Fruit fly (Drosophila melanogaster) whole organism, embryonic: ENCODE data around the gene TTLL6B.

Experiments used
- Blimp-1 ChIP-seq: fragments of 200-800 bp; sonication (Bioruptor generic); optimal IDR thresholded peaks from 3 replicates; lab custom pipeline; 2018; ENCODE audit warnings: missing biosample characterization, missing genetic modification characterization, mild to moderate bottlenecking, moderate library complexity, missing genetic modification reagents
- BtbVII ChIP-seq: fragments of 200-800 bp; sonication (Bioruptor generic); optimal IDR thresholded peaks from 3 replicates; lab custom pipeline; 2017; ENCODE audit warnings: missing biosample characterization, mild to moderate bottlenecking, missing genetic modification characterization
- CG1024 ChIP-seq: fragments of 200-800 bp; sonication (Bioruptor generic); IDR thresholded peaks from 2 replicates; pipeline ENCODE4 v1.3.6; 2022; ENCODE audit warnings: missing biosample characterization, missing genetic modification characterization
- CG12236 ChIP-seq: fragments of 200-800 bp; sonication (Bioruptor generic); optimal IDR thresholded peaks from 2 replicates; lab custom pipeline; 2016; ENCODE audit warnings: missing biosample characterization, missing genetic modification characterization
- CG12769 ChIP-seq: fragments of 200-800 bp; sonication (Bioruptor generic); optimal IDR thresholded peaks from 2 replicates; lab custom pipeline; 2019; ENCODE audit warnings: missing biosample characterization, mild to moderate bottlenecking, missing genetic modification characterization, moderate library complexity
- CG13287 ChIP-seq: fragments of 200-800 bp; sonication (Bioruptor generic); IDR thresholded peaks from 2 replicates; pipeline ENCODE4 v1.3.6; 2022; ENCODE audit warnings: missing biosample characterization, missing genetic modification characterization; ENCODE audit not compliant: partially characterized antibody
- CG13424 ChIP-seq: fragments of 200-800 bp; sonication (Bioruptor generic); optimal IDR thresholded peaks from 2 replicates; lab custom pipeline; 2019; ENCODE audit warnings: missing biosample characterization, mild to moderate bottlenecking, missing genetic modification characterization, moderate library complexity
- CG13624 ChIP-seq: fragments of 200-800 bp; sonication (Bioruptor generic); optimal IDR thresholded peaks from 2 replicates; lab custom pipeline; 2016; ENCODE audit warnings: missing biosample characterization, missing genetic modification characterization
- CG15269 ChIP-seq: fragments of 200-800 bp; sonication (Bioruptor generic); optimal IDR thresholded peaks from 2 replicates; lab custom pipeline; 2018; ENCODE audit warnings: missing biosample characterization, mild to moderate bottlenecking, missing genetic modification characterization, moderate library complexity
- CG15479 ChIP-seq: fragments of 200-800 bp; sonication (Bioruptor generic); optimal IDR thresholded peaks from 3 replicates; lab custom pipeline; 2019; ENCODE audit warnings: missing biosample characterization, mild to moderate bottlenecking, missing genetic modification characterization, moderate library complexity
- CG15601 ChIP-seq: fragments of 200-800 bp; sonication (Bioruptor generic); optimal IDR thresholded peaks from 3 replicates; lab custom pipeline; 2019; ENCODE audit warnings: missing biosample characterization, mild to moderate bottlenecking, missing genetic modification characterization, moderate library complexity
- CG1832 ChIP-seq: fragments of 200-800 bp; sonication (Bioruptor generic); optimal IDR thresholded peaks from 2 replicates; lab custom pipeline; 2017; ENCODE audit warnings: missing biosample characterization, mild to moderate bottlenecking, missing genetic modification characterization, inconsistent platforms
- CG30403 ChIP-seq: fragments of 200-800 bp; sonication (Bioruptor generic); optimal IDR thresholded peaks from 3 replicates; lab custom pipeline; 2016; ENCODE audit warnings: missing biosample characterization, missing genetic modification characterization
- CG3065 ChIP-seq: fragments of 200-800 bp; sonication (Bioruptor generic); optimal IDR thresholded peaks from 2 replicates; lab custom pipeline; 2016; ENCODE audit warnings: missing biosample characterization, missing genetic modification characterization
- CG6254 ChIP-seq: fragments of 200-800 bp; sonication (Bioruptor generic); optimal IDR thresholded peaks from 3 replicates; lab custom pipeline; 2017; ENCODE audit warnings: mild to moderate bottlenecking, missing biosample characterization, missing genetic modification reagents, missing genetic modification characterization
- CG7745 ChIP-seq: fragments of 200-800 bp; sonication (Bioruptor generic); optimal IDR thresholded peaks from 2 replicates; lab custom pipeline; 2018; ENCODE audit warnings: missing biosample characterization, mild to moderate bottlenecking, missing genetic modification characterization, moderate library complexity
- CG8089 ChIP-seq: fragments of 200-800 bp; sonication (Bioruptor generic); optimal IDR thresholded peaks from 3 replicates; lab custom pipeline; 2016; ENCODE audit warnings: missing biosample characterization, missing genetic modification characterization
- Dip3 ChIP-seq: fragments of 200-800 bp; sonication (Bioruptor generic); optimal IDR thresholded peaks from 3 replicates; lab custom pipeline; 2016; ENCODE audit warnings: missing biosample characterization, missing genetic modification characterization
- Dp ChIP-seq: fragments of 200-800 bp; sonication (Bioruptor generic); optimal IDR thresholded peaks from 2 replicates; lab custom pipeline; 2018; ENCODE audit warnings: missing biosample characterization, mild to moderate bottlenecking, missing genetic modification characterization, moderate library complexity
- HLHmδ ChIP-seq: fragments of 200-800 bp; sonication (Bioruptor generic); optimal IDR thresholded peaks from 2 replicates; lab custom pipeline; 2018; ENCODE audit warnings: missing biosample characterization, mild to moderate bottlenecking, missing genetic modification characterization, moderate library complexity
- Hr78 ChIP-seq, 2 experiments: fragments of 200-800 bp in 1 of 2; fragments of >200 bp in 1 of 2; sonication (Bioruptor generic) in 1 of 2; optimal IDR thresholded peaks; 2 replicates each; lab custom pipeline; 2017 to 2019; ENCODE audit warnings: missing biosample characterization in 2 of 2, missing genetic modification characterization in 2 of 2, mild to moderate bottlenecking in 1 of 2, moderate library complexity in 1 of 2
- Meics ChIP-seq: fragments of 200-800 bp; sonication (Bioruptor generic); optimal IDR thresholded peaks from 2 replicates; lab custom pipeline; 2017; ENCODE audit warnings: missing biosample characterization, mild to moderate bottlenecking, missing genetic modification characterization
- Mes4 ChIP-seq: fragments of 200-800 bp; sonication (Bioruptor generic); optimal IDR thresholded peaks from 2 replicates; lab custom pipeline; 2016; ENCODE audit warnings: missing biosample characterization, missing genetic modification characterization
- Ptx1 ChIP-seq: fragments of 200-800 bp; sonication (Bioruptor generic); IDR thresholded peaks from 2 replicates; pipeline ENCODE4 v1.3.6; 2022; ENCODE audit warnings: missing biosample characterization, missing genetic modification characterization
- Rx ChIP-seq: fragments of 200-800 bp; sonication (Bioruptor generic); IDR thresholded peaks from 2 replicates; pipeline ENCODE4 v1.3.6; 2022; ENCODE audit warnings: missing biosample characterization, missing genetic modification characterization
- Six4 ChIP-seq: fragments of 200-800 bp; sonication (Bioruptor generic); optimal IDR thresholded peaks from 2 replicates; lab custom pipeline; 2016; ENCODE audit warnings: missing biosample characterization, missing genetic modification characterization
- Usf ChIP-seq: fragments of 200-800 bp; sonication (Bioruptor generic); optimal IDR thresholded peaks from 2 replicates; lab custom pipeline; 2017; ENCODE audit warnings: missing genotype, missing biosample characterization, missing genetic modification characterization
- az2 ChIP-seq: fragments of 200-800 bp; sonication (Bioruptor generic); optimal IDR thresholded peaks from 3 replicates; lab custom pipeline; 2016; ENCODE audit warnings: missing biosample characterization, missing genetic modification characterization
- bowl ChIP-seq: fragments of 200-800 bp; sonication (Bioruptor generic); IDR thresholded peaks from 2 replicates; pipeline ENCODE4 v1.3.6; 2022; ENCODE audit warnings: missing biosample characterization, missing genetic modification characterization
- crp ChIP-seq, 2 experiments: fragments of 200-800 bp; sonication (Bioruptor generic); optimal IDR thresholded peaks; 2 replicates in 1 of 2; 3 replicates in 1 of 2; lab custom pipeline; 2017; ENCODE audit warnings: missing biosample characterization in 2 of 2, missing genetic modification characterization in 2 of 2, mild to moderate bottlenecking in 1 of 2, moderate library complexity in 1 of 2
- cwo ChIP-seq: fragments of 200-800 bp; sonication (Bioruptor generic); optimal IDR thresholded peaks from 3 replicates; lab custom pipeline; 2017; ENCODE audit warnings: missing biosample characterization, missing genetic modification characterization, mild to moderate bottlenecking, moderate library complexity, missing genetic modification reagents
- da ChIP-seq: fragments of 200-800 bp; sonication (Bioruptor generic); optimal IDR thresholded peaks from 2 replicates; lab custom pipeline; 2016; ENCODE audit warnings: missing biosample characterization, missing genetic modification characterization
- dm ChIP-seq: fragments of 200-800 bp; sonication (Bioruptor generic); optimal IDR thresholded peaks from 3 replicates; lab custom pipeline; 2016; ENCODE audit warnings: missing biosample characterization, missing genetic modification characterization
- dpn ChIP-seq, 2 experiments: fragments of 200-800 bp; sonication (Bioruptor generic); optimal IDR thresholded peaks; 3 replicates each; lab custom pipeline; 2016; ENCODE audit warnings: missing biosample characterization in 2 of 2, missing genetic modification characterization in 2 of 2
- emc ChIP-seq: fragments of 200-800 bp; sonication (Bioruptor generic); optimal IDR thresholded peaks from 2 replicates; lab custom pipeline; 2016; ENCODE audit warnings: missing biosample characterization, missing genetic modification characterization
- exex ChIP-seq: fragments of 200-800 bp; sonication (Bioruptor generic); optimal IDR thresholded peaks from 4 replicates; lab custom pipeline; 2018; ENCODE audit warnings: missing biosample characterization, mild to moderate bottlenecking, missing genetic modification characterization, moderate library complexity
- fu2 ChIP-seq: fragments of 200-800 bp; sonication (Bioruptor generic); optimal IDR thresholded peaks from 2 replicates; lab custom pipeline; 2016; ENCODE audit warnings: missing biosample characterization, missing genetic modification characterization
- hkb ChIP-seq, 2 experiments: fragments of 200-800 bp in 1 of 2; fragments of >200 bp in 1 of 2; sonication (Bioruptor generic) in 1 of 2; IDR thresholded peaks in 1 of 2; optimal IDR thresholded peaks in 1 of 2; 2 replicates each; pipeline versions ENCODE4 v1.3.6 to Lab custom; 2017 to 2022; ENCODE audit warnings: missing biosample characterization in 1 of 2, missing genetic modification characterization in 1 of 2
- hth ChIP-seq: fragments of >200 bp; optimal IDR thresholded peaks from 2 replicates; lab custom pipeline; 2017; ENCODE audit warnings: inconsistent platforms
- maf-S ChIP-seq: fragments of 200-800 bp; sonication (Bioruptor generic); optimal IDR thresholded peaks from 2 replicates; lab custom pipeline; 2016; ENCODE audit warnings: missing biosample characterization, missing genetic modification characterization
- onecut ChIP-seq: fragments of 200-800 bp; sonication (Bioruptor generic); IDR thresholded peaks from 2 replicates; pipeline ENCODE4 v1.3.6; 2022; ENCODE audit warnings: missing biosample characterization, missing genetic modification characterization
- otp ChIP-seq: fragments of 200-800 bp; sonication (Bioruptor generic); IDR thresholded peaks from 3 replicates; pipeline ENCODE4, ENCODE4 v1.3.6; 2022; ENCODE audit warnings: missing biosample characterization, missing genetic modification characterization
- ranshi ChIP-seq: fragments of 200-800 bp; sonication (Bioruptor generic); IDR thresholded peaks from 2 replicates; pipeline ENCODE4 v1.3.6; 2022; ENCODE audit warnings: missing biosample characterization, missing genetic modification characterization
- repo ChIP-seq: fragments of 200-800 bp; sonication (Bioruptor generic); optimal IDR thresholded peaks from 2 replicates; lab custom pipeline; 2016; ENCODE audit warnings: missing biosample characterization, missing genetic modification characterization
- ro ChIP-seq: fragments of 200-800 bp; sonication (Bioruptor generic); IDR thresholded peaks from 2 replicates; pipeline ENCODE4 v1.3.6; 2022; ENCODE audit warnings: missing biosample characterization, missing genetic modification characterization
- schlank ChIP-seq: fragments of 200-800 bp; sonication (Bioruptor generic); optimal IDR thresholded peaks from 2 replicates; lab custom pipeline; 2018; ENCODE audit warnings: missing biosample characterization, mild to moderate bottlenecking, missing genetic modification characterization
- ssp ChIP-seq: fragments of 200-800 bp; sonication (Bioruptor generic); IDR thresholded peaks from 2 replicates; pipeline ENCODE4 v1.3.6; 2022; ENCODE audit warnings: missing biosample characterization, missing genetic modification characterization
- tin ChIP-seq: fragments of 200-800 bp; sonication (Bioruptor generic); optimal IDR thresholded peaks from 3 replicates; lab custom pipeline; 2016; ENCODE audit warnings: missing biosample characterization, missing genetic modification characterization
- wek ChIP-seq: fragments of 200-800 bp; sonication (Bioruptor generic); optimal IDR thresholded peaks from 3 replicates; lab custom pipeline; 2018; ENCODE audit warnings: missing biosample characterization, mild to moderate bottlenecking, missing genetic modification characterization, moderate library complexity

The TTLL6B gene

DNA sequence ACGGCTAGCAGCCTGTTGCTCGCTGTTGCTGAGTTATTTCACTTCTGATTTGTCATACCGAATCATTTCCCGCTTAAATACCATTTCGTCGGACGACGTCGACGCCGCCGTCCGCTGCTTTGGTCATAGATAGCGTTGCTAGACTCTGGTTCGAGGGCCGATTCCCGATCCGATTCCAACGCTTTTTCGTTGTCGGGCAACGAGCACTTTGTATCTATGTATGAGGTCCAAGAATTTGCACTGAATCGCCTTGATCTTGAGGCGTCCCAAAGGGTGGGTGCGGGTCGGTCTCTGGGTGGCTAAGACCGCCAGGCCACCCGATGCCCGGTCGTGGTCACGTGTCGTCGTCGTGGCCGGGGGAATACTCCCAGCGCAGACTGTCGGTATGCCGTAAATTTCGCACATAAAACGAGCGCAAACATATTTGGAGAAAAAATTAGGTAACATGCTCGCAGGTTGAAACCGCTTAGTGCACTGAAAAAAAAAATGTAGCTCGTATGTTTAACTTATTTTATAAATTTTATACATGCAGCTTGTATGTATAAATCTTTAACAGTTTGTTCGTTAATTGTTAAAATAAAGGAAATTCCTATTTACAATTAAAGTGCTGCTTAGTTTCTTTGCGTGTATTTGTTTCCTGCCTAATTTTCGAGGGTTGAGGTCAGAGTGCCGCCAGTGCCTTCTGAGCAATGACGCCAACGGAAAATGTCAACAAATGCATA is 41.5 kb upstream of the TTLL6B start, which contains the start of gene CG3348 (continued):
- no peak for TF ChIP-seq wek (GFP tag; lab: Kevin White, UChicago)
- peak; percentile 66 for TF ChIP-seq Blimp-1 (GFP tag; lab: Kevin White, UChicago)
- no peak for TF ChIP-seq Dp (GFP tag; lab: Kevin White, UChicago)
- TF ChIP-seq CG15601 (tag; lab: Kevin White, UChicago) = peak; percentile 20
- TF ChIP-seq da (GFP tag; lab: Kevin White, UChicago) = no peak
- peak; percentile 76 for TF ChIP-seq CG15269 (tag; lab: Kevin White, UChicago)
- peak; percentile 63 for TF ChIP-seq CG13424 (tag; lab: Kevin White, UChicago)
- TF ChIP-seq az2 (GFP tag; lab: Kevin White, UChicago) = peak; percentile 47
- no peak for TF ChIP-seq hth (lab: Kevin White, UChicago)
- TF ChIP-seq CG7745 (tag; lab: Kevin White, UChicago) = no peak
- TF ChIP-seq otp (GFP tag; lab: Robert Waterston, UW) = peak; percentile 29; the same call in 1 of the 3 replicates
- peak; percentile 43 for TF ChIP-seq fu2 (GFP tag; lab: Kevin White, UChicago)
- TF ChIP-seq dm (GFP tag; lab: Kevin White, UChicago) = peak; percentile 23
- no peak for TF ChIP-seq CG6254 (GFP tag; lab: Kevin White, UChicago)
- peak; percentile 40 to 52 for TF ChIP-seq dpn (GFP tag; optimal IDR thresholded peaks at IDR 0.05; lab: Kevin White, UChicago)
- TF ChIP-seq CG13624 (GFP tag; lab: Kevin White, UChicago) = peak; percentile 82
- no peak for TF ChIP-seq maf-S (GFP tag; lab: Kevin White, UChicago)
- TF ChIP-seq CG12236 = no peak
- TF ChIP-seq Six4 = peak; percentile 39
- peak; percentile 79 for TF ChIP-seq CG30403 (GFP tag; lab: Kevin White, UChicago)
- TF ChIP-seq BtbVII (GFP tag; lab: Kevin White, UChicago) = peak; percentile 67
- TF ChIP-seq repo (GFP tag; lab: Kevin White, UChicago) = no peak
- no peak for TF ChIP-seq hkb (optimal IDR thresholded peaks at IDR 0.05; lab: Kevin White, UChicago)
- peak; percentile 68 for TF ChIP-seq hkb (GFP tag; IDR thresholded peaks at IDR 0.05; lab: Robert Waterston, UW)
- peak; percentile 65 for TF ChIP-seq Ptx1
- peak; percentile 20; the same call in 1 of the 2 replicates for TF ChIP-seq ro (GFP tag; lab: Robert Waterston, UW)
- TF ChIP-seq tin (GFP tag; lab: Kevin White, UChicago) = peak; percentile 61
- peak; percentile 13 for TF ChIP-seq emc (GFP tag; lab: Kevin White, UChicago)
- no peak for TF ChIP-seq bowl (GFP tag; lab: Robert Waterston, UW)
- peak; percentile 9 for TF ChIP-seq CG3065 (GFP tag; lab: Kevin White, UChicago)
- no peak for TF ChIP-seq CG8089
- peak; percentile 69 for TF ChIP-seq schlank (tag; lab: Kevin White, UChicago)
- TF ChIP-seq Meics = peak; percentile 86
- no peak for TF ChIP-seq CG1832 (GFP tag; lab: Kevin White, UChicago)
- TF ChIP-seq CG15479 (GFP tag; lab: Kevin White, UChicago) = no peak
- peak; percentile 64 for TF ChIP-seq ssp (GFP tag; lab: Robert Waterston, UW)
- TF ChIP-seq Dip3 (GFP tag; lab: Kevin White, UChicago) = peak; percentile 82
- TF ChIP-seq CG1024 (GFP tag; lab: Robert Waterston, UW) = peak; percentile 59; the same call in 1 of the 2 replicates
- TF ChIP-seq CG12769 = peak; percentile 61
- peak; percentile 86 for TF ChIP-seq cwo (GFP tag; lab: Kevin White, UChicago)
- no peak for TF ChIP-seq crp (GFP tag; optimal IDR thresholded peaks at IDR 0.05; lab: Kevin White, UChicago)
- peak; percentile 81 for TF ChIP-seq Usf (GFP tag; lab: Kevin White, UChicago)
- TF ChIP-seq HLHmδ (GFP tag; lab: Kevin White, UChicago) = no peak
- no peak for TF ChIP-seq Mes4 (GFP tag; lab: Kevin White, UChicago)
- peak; percentile 24; the same call in 1 of the 2 replicates for TF ChIP-seq Rx (GFP tag; lab: Robert Waterston, UW)
- peak; percentile 79 for TF ChIP-seq ranshi (GFP tag; lab: Robert Waterston, UW)
- no peak for TF ChIP-seq exex (tag; lab: Kevin White, UChicago)
- TF ChIP-seq CG13287 (GFP tag; lab: Robert Waterston, UW) = no peak
- TF ChIP-seq onecut (GFP tag; lab: Robert Waterston, UW) = peak; percentile 52; the same call in 1 of the 2 replicates
- TF ChIP-seq Hr78 (GFP tag; optimal IDR thresholded peaks at IDR 0.05; lab: Kevin White, UChicago) = peak in 1 of 2 experiments; percentile 12
